Fruit fly (Drosophila melanogaster): ENCODE measurements around the gene CG43348.

The CG43348 gene

dm6 chr2L:1172704-1173107 lies 26.5 kb upstream of the CG43348 start, which contains the start of the genes Charon and CG4887 (continued):
- TF ChIP-seq CG10462 (GFP tag; optimal IDR thresholded peaks at IDR 0.05) (peak; percentile 77), CG6813 (GFP tag; optimal IDR thresholded peaks at IDR 0.05) (no peak), Med (GFP tag) (peak; percentile 96), zfh2 (GFP tag; optimal IDR thresholded peaks at IDR 0.05) (peak; percentile 93), kni (GFP tag; optimal IDR thresholded peaks at IDR 0.05) (no peak), CG4424 (GFP tag; optimal IDR thresholded peaks at IDR 0.05) (peak; percentile 89), CG18476 (GFP tag; optimal IDR thresholded peaks at IDR 0.05) (no peak), pros (GFP tag; optimal IDR thresholded peaks at IDR 0.05) (no peak), BtbVII (GFP tag; optimal IDR thresholded peaks at IDR 0.05) (no peak), shn (GFP tag; optimal IDR thresholded peaks at IDR 0.05) (peak; percentile 85), oc (tag; optimal IDR thresholded peaks at IDR 0.05) (no peak), stwl (tag; optimal IDR thresholded peaks at IDR 0.05) (peak; percentile 77), cas (GFP tag; IDR thresholded peaks at IDR 0.05) (no peak), CG4282 (GFP tag; optimal IDR thresholded peaks at IDR 0.05) (peak; percentile 62), CG12744 (GFP tag; optimal IDR thresholded peaks at IDR 0.05) (peak; percentile 83), CG17186 (GFP tag; optimal IDR thresholded peaks at IDR 0.05) (peak; percentile 24), jumu (GFP tag; optimal IDR thresholded peaks at IDR 0.05) (peak; percentile 89), Doc2 (GFP tag; IDR thresholded peaks at IDR 0.05) (0 out of 2 replicates have a peak, but pooled peaks have one; percentile 41), Jarid2 (GFP tag; optimal IDR thresholded peaks at IDR 0.05) (no peak), CG30431 (GFP tag; optimal IDR thresholded peaks at IDR 0.05) (peak; percentile 57), br (optimal IDR thresholded peaks at IDR 0.05) (no peak), dimm (GFP tag; IDR thresholded peaks at IDR 0.05) (0 out of 2 replicates have a peak, but pooled peaks have one; percentile 35), CG12155 (GFP tag; optimal IDR thresholded peaks at IDR 0.05) (peak; percentile 86), CG10274 (GFP tag; optimal IDR thresholded peaks at IDR 0.05) (peak; percentile 3), Atf-2 (GFP tag; optimal IDR thresholded peaks at IDR 0.05) (peak; percentile 68), gt (GFP tag; IDR thresholded peaks at IDR 0.05) (peak; percentile 49; the same call in 1 of the 2 replicates), HHEX (GFP tag; optimal IDR thresholded peaks at IDR 0.05) (peak; percentile 73), nom (GFP tag; optimal IDR thresholded peaks at IDR 0.05) (peak; percentile 52), Side (GFP tag; optimal IDR thresholded peaks at IDR 0.05) (peak; percentile 85), E2f2 (GFP tag; IDR thresholded peaks at IDR 0.05) (peak; percentile 65; the same call in 1 of the 2 replicates), klu (GFP tag; IDR thresholded peaks at IDR 0.05) (peak; percentile 68; the same call in 1 of the 2 replicates), CG2202 (tag; optimal IDR thresholded peaks at IDR 0.05) (peak; percentile 51), CG10321 (GFP tag; IDR thresholded peaks at IDR 0.05) (no peak), CG9609 (GFP tag; optimal IDR thresholded peaks at IDR 0.05) (peak; percentile 84), CG34224 (GFP tag; IDR thresholded peaks at IDR 0.05; ENCODE audit: partially characterized antibody) (peak; percentile 48; the same call in 2 of the 3 replicates), CG12071 (GFP tag; optimal IDR thresholded peaks at IDR 0.05) (no peak), Hey (tag; optimal IDR thresholded peaks at IDR 0.05) (no peak), ham (GFP tag; IDR thresholded peaks at IDR 0.05) (no peak), amos (GFP tag; IDR thresholded peaks at IDR 0.05; ENCODE audit: partially characterized antibody) (peak; percentile 48), CG2116 (GFP tag; optimal IDR thresholded peaks at IDR 0.05) (peak; percentile 73), prd (optimal IDR thresholded peaks at IDR 0.05) (no peak), prd (GFP tag; IDR thresholded peaks at IDR 0.05) (peak; percentile 89), nau (GFP tag; optimal IDR thresholded peaks at IDR 0.05) (no peak), CG7987 (GFP tag; optimal IDR thresholded peaks at IDR 0.05) (peak; percentile 35), Spps (tag; optimal IDR thresholded peaks at IDR 0.05) (peak; percentile 53), Atf6 (GFP tag; IDR thresholded peaks at IDR 0.05) (peak; percentile 75), CG6272 (GFP tag; IDR thresholded peaks at IDR 0.05) (peak; percentile 77), Abd-B (GFP tag; optimal IDR thresholded peaks at IDR 0.05) (peak; percentile 87), knrl (GFP tag; IDR thresholded peaks at IDR 0.05; ENCODE audit: partially characterized antibody) (peak; percentile 85; the same call in 2 of the 3 replicates), YL-1 (GFP tag; optimal IDR thresholded peaks at IDR 0.05) (peak; percentile 85)

Data from whole organism, embryonic.